Fruit fly (Drosophila melanogaster) whole organism, embryonic: ENCODE data around the gene CG45545.

Experiments
- CG10979 ChIP-seq: fragments of 200-800 bp; sonication (Bioruptor generic); optimal IDR thresholded peaks from 2 replicates; lab custom pipeline; 2018; ENCODE audit warnings: missing biosample characterization, mild to moderate bottlenecking, missing genetic modification characterization, moderate library complexity
- CG11093 ChIP-seq: fragments of 200-800 bp; sonication (Bioruptor generic); IDR thresholded peaks from 3 replicates; pipeline ENCODE4 v1.3.6; 2022; ENCODE audit warnings: missing biosample characterization, missing genetic modification characterization
- CG11504 ChIP-seq: fragments of 200-800 bp; sonication (Bioruptor generic); optimal IDR thresholded peaks from 3 replicates; lab custom pipeline; 2019; ENCODE audit warnings: missing biosample characterization, mild to moderate bottlenecking, missing genetic modification characterization, moderate library complexity
- CG12071 ChIP-seq: fragments of 200-800 bp; sonication (Bioruptor generic); optimal IDR thresholded peaks from 3 replicates; lab custom pipeline; 2018; ENCODE audit warnings: missing biosample characterization, mild to moderate bottlenecking, missing genetic modification characterization
- CG12299 ChIP-seq: fragments of 200-800 bp; sonication (Bioruptor generic); optimal IDR thresholded peaks from 2 replicates; lab custom pipeline; 2018; ENCODE audit warnings: missing biosample characterization, mild to moderate bottlenecking, missing genetic modification characterization
- CG12391 ChIP-seq: fragments of 200-800 bp; sonication (Bioruptor generic); optimal IDR thresholded peaks from 3 replicates; lab custom pipeline; 2018; ENCODE audit warnings: missing biosample characterization, mild to moderate bottlenecking, missing genetic modification characterization, moderate library complexity
- CG12769 ChIP-seq: fragments of 200-800 bp; sonication (Bioruptor generic); optimal IDR thresholded peaks from 2 replicates; lab custom pipeline; 2019; ENCODE audit warnings: missing biosample characterization, mild to moderate bottlenecking, missing genetic modification characterization, moderate library complexity
- CG12942 ChIP-seq: fragments of 200-800 bp; sonication (Bioruptor generic); optimal IDR thresholded peaks from 3 replicates; lab custom pipeline; 2016; ENCODE audit warnings: missing biosample characterization, missing genetic modification characterization
- CG15269 ChIP-seq: fragments of 200-800 bp; sonication (Bioruptor generic); optimal IDR thresholded peaks from 2 replicates; lab custom pipeline; 2018; ENCODE audit warnings: missing biosample characterization, mild to moderate bottlenecking, missing genetic modification characterization, moderate library complexity
- CG15601 ChIP-seq: fragments of 200-800 bp; sonication (Bioruptor generic); optimal IDR thresholded peaks from 3 replicates; lab custom pipeline; 2019; ENCODE audit warnings: missing biosample characterization, mild to moderate bottlenecking, missing genetic modification characterization, moderate library complexity
- CG17186 ChIP-seq: fragments of 200-800 bp; sonication (Bioruptor generic); optimal IDR thresholded peaks from 3 replicates; lab custom pipeline; 2017; ENCODE audit warnings: missing biosample characterization, missing genetic modification reagents, missing genetic modification characterization
- CG17328 ChIP-seq: fragments of 200-800 bp; sonication (Bioruptor generic); IDR thresholded peaks from 2 replicates; pipeline ENCODE4 v1.3.6; 2022; ENCODE audit warnings: missing biosample characterization, missing genetic modification characterization
- CG17568 ChIP-seq: fragments of 200-800 bp; sonication (Bioruptor generic); optimal IDR thresholded peaks from 2 replicates; lab custom pipeline; 2018; ENCODE audit warnings: missing biosample characterization, mild to moderate bottlenecking, missing genetic modification characterization, moderate library complexity
- CG32532 ChIP-seq: fragments of 200-800 bp; sonication (Bioruptor generic); IDR thresholded peaks from 2 replicates; pipeline ENCODE4 v1.3.6; 2022; ENCODE audit warnings: missing biosample characterization, missing genetic modification characterization
- CG4282 ChIP-seq: fragments of 200-800 bp; sonication (Bioruptor generic); optimal IDR thresholded peaks from 2 replicates; lab custom pipeline; 2016; ENCODE audit warnings: missing biosample characterization, missing genetic modification characterization
- CG4328 ChIP-seq: fragments of 200-800 bp; sonication (Bioruptor generic); optimal IDR thresholded peaks from 3 replicates; lab custom pipeline; 2017; ENCODE audit warnings: missing biosample characterization, missing genetic modification reagents, missing genetic modification characterization
- Doc2 ChIP-seq: fragments of 200-800 bp; sonication (Bioruptor generic); IDR thresholded peaks from 2 replicates; pipeline ENCODE4 v1.3.6; 2022; ENCODE audit warnings: missing biosample characterization, missing genetic modification characterization
- Drgx ChIP-seq: fragments of 200-800 bp; sonication (Bioruptor generic); IDR thresholded peaks from 2 replicates; pipeline ENCODE4 v1.3.6; 2022; ENCODE audit warnings: missing biosample characterization, missing genetic modification characterization
- Ets65A ChIP-seq: fragments of 200-800 bp; sonication (Bioruptor generic); peaks from one replicate; lab custom pipeline; 2016; ENCODE audit warnings: missing biosample characterization, missing genetic modification characterization
- Fer2 ChIP-seq: fragments of 200-800 bp; sonication (Bioruptor generic); optimal IDR thresholded peaks from 2 replicates; lab custom pipeline; 2018; ENCODE audit warnings: missing biosample characterization, mild to moderate bottlenecking, missing genetic modification characterization, moderate library complexity
- Gsc ChIP-seq: fragments of 200-800 bp; sonication (Bioruptor generic); IDR thresholded peaks from 2 replicates; pipeline ENCODE4 v1.3.6; 2022; ENCODE audit warnings: missing biosample characterization, missing genetic modification characterization
- Hr3 ChIP-seq: fragments of 200-800 bp; sonication (Bioruptor generic); optimal IDR thresholded peaks from 3 replicates; lab custom pipeline; 2016; ENCODE audit warnings: missing biosample characterization, missing genetic modification characterization
- Lhr ChIP-seq: fragments of 200-800 bp; sonication (Bioruptor generic); optimal IDR thresholded peaks from 3 replicates; lab custom pipeline; 2017; ENCODE audit warnings: mild to moderate bottlenecking, missing biosample characterization, missing genetic modification reagents, missing genetic modification characterization
- MBD-R2 ChIP-seq: fragments of 200-800 bp; sonication (Bioruptor generic); IDR thresholded peaks from 2 replicates; pipeline ENCODE4 v1.3.6; 2022; ENCODE audit warnings: missing biosample characterization, missing genetic modification characterization
- Med ChIP-seq: fragments of 200-800 bp; sonication (Bioruptor generic); peaks from one replicate; lab custom pipeline; 2016; ENCODE audit warnings: missing biosample characterization, missing genetic modification characterization, mild to moderate bottlenecking, inconsistent platforms, moderate library complexity
- Neu2 ChIP-seq: fragments of 200-800 bp; sonication (Bioruptor generic); optimal IDR thresholded peaks from 3 replicates; lab custom pipeline; 2016; ENCODE audit warnings: missing biosample characterization, missing genetic modification characterization, borderline replicate concordance
- Usf ChIP-seq: fragments of 200-800 bp; sonication (Bioruptor generic); optimal IDR thresholded peaks from 2 replicates; lab custom pipeline; 2017; ENCODE audit warnings: missing genotype, missing biosample characterization, missing genetic modification characterization
- YL-1 ChIP-seq: fragments of 200-800 bp; sonication (Bioruptor generic); optimal IDR thresholded peaks from 3 replicates; lab custom pipeline; 2017; ENCODE audit warnings: missing biosample characterization, mild to moderate bottlenecking, missing genetic modification characterization
- ab ChIP-seq: fragments of 200-800 bp; sonication (Bioruptor generic); optimal IDR thresholded peaks from 2 replicates; lab custom pipeline; 2016; ENCODE audit warnings: missing biosample characterization, missing genetic modification characterization
- ac ChIP-seq: fragments of 200-800 bp; sonication (Bioruptor generic); optimal IDR thresholded peaks from 3 replicates; lab custom pipeline; 2017; ENCODE audit warnings: missing biosample characterization, mild to moderate bottlenecking, missing genetic modification characterization
- ash1 ChIP-seq: fragments of 200-800 bp; sonication (Bioruptor generic); optimal IDR thresholded peaks from 2 replicates; lab custom pipeline; 2018; ENCODE audit warnings: missing biosample characterization, mild to moderate bottlenecking, missing genetic modification characterization
- ato ChIP-seq: fragments of 200-800 bp; sonication (Bioruptor generic); IDR thresholded peaks from 2 replicates; pipeline ENCODE4 v1.3.6; 2022; ENCODE audit warnings: missing biosample characterization, missing genetic modification characterization; ENCODE audit not compliant: partially characterized antibody
- btn ChIP-seq: fragments of 200-800 bp; sonication (Bioruptor generic); optimal IDR thresholded peaks from 2 replicates; lab custom pipeline; 2016; ENCODE audit warnings: missing biosample characterization, missing genetic modification characterization
- chinmo ChIP-seq: fragments of 200-800 bp; sonication (Bioruptor generic); IDR thresholded peaks from 4 replicates; pipeline ENCODE4 v1.3.6; 2022; ENCODE audit warnings: missing biosample characterization, missing genetic modification characterization; ENCODE audit not compliant: partially characterized antibody
- croc ChIP-seq: fragments of 200-800 bp; sonication (Bioruptor generic); conservative IDR thresholded peaks from 3 replicates; pipeline ENCODE4 v1.3.6; 2022; ENCODE audit warnings: missing biosample characterization, missing genetic modification characterization
- ems ChIP-seq: fragments of 200-800 bp; sonication (Bioruptor generic); optimal IDR thresholded peaks from 3 replicates; lab custom pipeline; 2016; ENCODE audit warnings: missing biosample characterization, missing genetic modification characterization
- gcm2 ChIP-seq: fragments of 200-800 bp; sonication (Bioruptor generic); optimal IDR thresholded peaks from 2 replicates; lab custom pipeline; 2016; ENCODE audit warnings: missing biosample characterization, missing genetic modification characterization
- gem ChIP-seq: fragments of 200-800 bp; sonication (Bioruptor generic); optimal IDR thresholded peaks from 2 replicates; lab custom pipeline; 2019; ENCODE audit warnings: missing biosample characterization, mild to moderate bottlenecking, missing genetic modification characterization, moderate library complexity
- ind ChIP-seq: fragments of 200-800 bp; sonication (Bioruptor generic); optimal IDR thresholded peaks from 3 replicates; lab custom pipeline; 2016; ENCODE audit warnings: missing biosample characterization, missing genetic modification characterization
- jing ChIP-seq: fragments of 200-800 bp; sonication (Bioruptor generic); optimal IDR thresholded peaks from 2 replicates; lab custom pipeline; 2018; ENCODE audit warnings: missing biosample characterization, mild to moderate bottlenecking, missing genetic modification characterization
- nerfin-1 ChIP-seq: fragments of 200-800 bp; sonication (Bioruptor generic); optimal IDR thresholded peaks from 3 replicates; lab custom pipeline; 2019; ENCODE audit warnings: missing biosample characterization, mild to moderate bottlenecking, missing genetic modification characterization, moderate library complexity
- pho ChIP-seq: fragments of 200-800 bp; sonication (Bioruptor generic); optimal IDR thresholded peaks from 2 replicates; lab custom pipeline; 2016; ENCODE audit warnings: missing biosample characterization, missing genetic modification characterization
- repo ChIP-seq: fragments of 200-800 bp; sonication (Bioruptor generic); optimal IDR thresholded peaks from 2 replicates; lab custom pipeline; 2016; ENCODE audit warnings: missing biosample characterization, missing genetic modification characterization
- rib ChIP-seq: fragments of 200-800 bp; sonication (Bioruptor generic); IDR thresholded peaks from 2 replicates; pipeline ENCODE4 v1.3.6; 2022; ENCODE audit warnings: missing biosample characterization, missing genetic modification characterization
- run ChIP-seq: fragments of 200-800 bp; sonication (Bioruptor generic); optimal IDR thresholded peaks from 3 replicates; lab custom pipeline; 2018; ENCODE audit warnings: missing biosample characterization, mild to moderate bottlenecking, missing genetic modification characterization
- sd ChIP-seq: fragments of 200-800 bp; sonication (Bioruptor generic); optimal IDR thresholded peaks from 3 replicates; lab custom pipeline; 2018; ENCODE audit warnings: missing biosample characterization, mild to moderate bottlenecking, missing genetic modification characterization, moderate library complexity
- sug ChIP-seq: fragments of 200-800 bp; optimal IDR thresholded peaks from 2 replicates; lab custom pipeline; 2019; ENCODE audit warnings: missing biosample characterization, mild to moderate bottlenecking, missing genetic modification characterization, moderate library complexity
- unpg ChIP-seq: fragments of 200-800 bp; sonication (Bioruptor generic); optimal IDR thresholded peaks from 3 replicates; lab custom pipeline; 2018; ENCODE audit warnings: missing biosample characterization, mild to moderate bottlenecking, missing genetic modification characterization, moderate library complexity
- vnd ChIP-seq: fragments of 200-800 bp; sonication (Bioruptor generic); IDR thresholded peaks from 3 replicates; pipeline ENCODE4 v1.3.6; 2022; ENCODE audit warnings: missing biosample characterization, missing genetic modification characterization; ENCODE audit not compliant: partially characterized antibody
- zen ChIP-seq: fragments of 200-800 bp; sonication (Bioruptor generic); optimal IDR thresholded peaks from 3 replicates; lab custom pipeline; 2018; ENCODE audit warnings: missing biosample characterization, mild to moderate bottlenecking, missing genetic modification characterization, moderate library complexity

CG45545 gene

DNA sequence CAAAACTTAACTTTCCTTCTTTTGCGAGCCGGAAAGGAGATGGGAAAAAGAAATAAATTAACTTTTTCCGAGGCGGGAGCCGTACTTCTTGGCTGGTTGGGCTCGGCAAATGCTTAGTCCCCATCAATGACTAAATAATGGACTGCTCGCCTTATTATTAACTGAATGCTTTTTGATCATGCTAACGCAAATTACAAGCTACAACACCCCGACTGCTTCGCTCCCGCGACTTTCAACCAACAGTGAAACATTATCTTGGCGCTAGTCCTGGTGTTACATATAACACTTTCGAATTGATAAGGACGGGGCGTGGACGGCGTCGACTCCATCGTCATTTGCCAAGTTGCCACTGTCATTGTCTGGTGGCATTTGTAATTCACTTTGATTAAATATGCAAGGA is at the start of gene CG45545:
Gene CG45545, plus strand, starts transcription at position 301 of the 400 bp plus-strand sequence.
- TF ChIP-seq Doc2 (GFP tag; lab: Robert Waterston, UW) (no peak), vnd (GFP tag; lab: Robert Waterston, UW) (0 out of 3 replicates have a peak, but pooled peaks have one; percentile 25), CG12391 (tag; lab: Kevin White, UChicago) (no peak), Ets65A (peak; percentile 7), ash1 (no peak), gcm2 (no peak), CG4328 (no peak), zen (no peak), run (tag; lab: Kevin White, UChicago) (no peak), CG10979 (no peak), CG17186 (no peak), jing (no peak), ems (GFP tag; lab: Kevin White, UChicago) (no peak), Fer2 (tag; lab: Kevin White, UChicago) (no peak), croc (no peak), CG15269 (no peak), CG17568 (GFP tag; lab: Kevin White, UChicago) (no peak)

DNA sequence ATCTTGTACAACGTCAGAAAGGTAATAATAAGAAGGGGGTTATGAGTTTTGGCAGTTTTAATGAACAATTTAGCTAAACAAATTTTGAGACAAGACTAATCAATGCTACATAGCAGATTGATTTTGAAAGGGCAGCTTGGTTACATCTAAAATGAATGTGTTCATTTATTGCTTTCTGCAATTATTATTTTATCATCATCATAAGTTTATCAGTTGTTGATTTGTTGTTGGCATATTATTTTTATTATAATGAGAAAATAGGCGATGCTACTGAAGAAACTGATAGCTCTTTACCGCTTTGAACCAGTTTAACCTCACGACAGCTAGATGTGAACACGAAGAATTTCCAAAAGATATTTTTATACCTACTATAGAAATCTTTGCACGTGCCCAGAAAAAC is 49.5 kb upstream of the CG45545 start, which contains the start of gene Mics1:
Gene Mics1, minus strand, starts transcription at position 101 of the 400 bp plus-strand sequence.
- no peak for TF ChIP-seq Gsc (GFP tag; lab: Robert Waterston, UW)
- TF ChIP-seq sd (tag; lab: Kevin White, UChicago): peak; percentile 52
- no peak for TF ChIP-seq YL-1 (GFP tag; lab: Kevin White, UChicago)
- peak; percentile 44 for TF ChIP-seq gem (tag; lab: Kevin White, UChicago)
- TF ChIP-seq CG4282 (GFP tag; lab: Kevin White, UChicago): no peak
- TF ChIP-seq nerfin-1 (tag; lab: Kevin White, UChicago): no peak
- no peak for TF ChIP-seq CG12299
- no peak for TF ChIP-seq pho
- TF ChIP-seq Usf (GFP tag; lab: Kevin White, UChicago): no peak
- TF ChIP-seq Lhr: no peak
- TF ChIP-seq unpg (GFP tag; lab: Kevin White, UChicago): no peak
- no peak for TF ChIP-seq btn
- TF ChIP-seq ab (GFP tag; lab: Kevin White, UChicago): no peak
- no peak for TF ChIP-seq Hr3 (GFP tag; lab: Kevin White, UChicago)
- TF ChIP-seq, all 482 proteins: peak for 2

DNA sequence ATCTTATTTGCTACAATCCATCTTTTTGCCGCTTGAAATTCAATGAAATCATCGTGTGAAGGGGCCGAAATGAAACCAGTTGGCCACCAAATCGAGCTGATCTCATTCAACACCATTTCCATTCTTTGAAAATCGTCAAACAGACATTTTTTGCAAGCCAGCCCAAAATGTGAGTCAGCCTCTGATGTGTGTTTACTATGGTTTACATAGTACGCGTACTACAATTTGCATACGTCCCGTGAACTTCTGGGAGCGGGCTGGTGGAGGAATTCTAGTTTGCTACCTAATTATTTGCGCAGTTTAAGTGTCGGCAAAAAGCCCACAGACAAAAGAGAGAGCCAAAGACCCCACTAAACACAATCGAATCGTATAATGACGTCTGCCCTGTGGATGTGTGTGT is 48.6 kb upstream of the CG45545 start:
- TF ChIP-seq sug (tag; lab: Kevin White, UChicago) (peak; percentile 15), CG12769 (tag; lab: Kevin White, UChicago) (peak; percentile 45), rib (GFP tag; lab: Robert Waterston, UW) (peak; percentile 55; the same call in 1 of the 2 replicates), CG12071 (GFP tag; lab: Kevin White, UChicago) (no peak), CG11504 (tag; lab: Kevin White, UChicago) (no peak), chinmo (GFP tag; lab: Robert Waterston, UW) (0 out of 4 replicates have a peak, but pooled peaks have one; percentile 40), CG17328 (no peak), Neu2 (no peak), ac (GFP tag; lab: Kevin White, UChicago) (no peak), CG15601 (tag; lab: Kevin White, UChicago) (no peak), Med (GFP tag; lab: Kevin White, UChicago) (peak; percentile 76), CG32532 (GFP tag; lab: Robert Waterston, UW) (0 out of 2 replicates have a peak, but pooled peaks have one; percentile 21), repo (GFP tag; lab: Kevin White, UChicago) (no peak), ato (no peak), Drgx (no peak), ind (no peak), CG10979 (no peak), CG12942 (GFP tag; lab: Kevin White, UChicago) (no peak), MBD-R2 (GFP tag; lab: Robert Waterston, UW) (no peak), CG11093 (GFP tag; lab: Robert Waterston, UW) (no peak), sd (tag; lab: Kevin White, UChicago) (peak; percentile 48)
